Worm (Caenorhabditis elegans): ENCODE measurements around the gene T06E4.21.

DNA sequence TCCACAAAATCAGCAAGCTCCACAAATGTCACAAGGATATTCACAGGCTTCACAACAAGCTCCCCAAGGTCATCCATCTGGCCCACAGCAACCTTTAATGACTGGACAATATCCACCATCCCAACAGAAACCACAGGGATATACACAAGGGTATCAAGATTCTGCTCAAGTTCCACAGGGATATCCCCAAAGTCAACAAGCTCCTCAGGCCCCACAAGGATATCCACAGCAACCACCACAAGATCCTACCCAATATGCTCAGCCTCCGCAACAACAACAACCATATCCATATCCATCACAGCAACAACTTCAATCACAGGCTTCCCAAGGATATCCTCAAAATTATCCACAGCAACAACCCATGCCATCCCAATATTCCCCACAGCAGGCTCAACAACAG, 34.7 kb upstream of the T06E4.21 start:
- TF ChIP-seq him-1 (tag; optimal IDR thresholded peaks at IDR 0.05) (no peak), dao-5 (tag; optimal IDR thresholded peaks at IDR 0.05) (no peak), W03F9.2 (tag; optimal IDR thresholded peaks at IDR 0.05) (no peak)

Data from whole organism, L4/young adult.